Worm (Caenorhabditis elegans): ENCODE measurements around the gene tbc-6.

The tbc-6 gene

DNA sequence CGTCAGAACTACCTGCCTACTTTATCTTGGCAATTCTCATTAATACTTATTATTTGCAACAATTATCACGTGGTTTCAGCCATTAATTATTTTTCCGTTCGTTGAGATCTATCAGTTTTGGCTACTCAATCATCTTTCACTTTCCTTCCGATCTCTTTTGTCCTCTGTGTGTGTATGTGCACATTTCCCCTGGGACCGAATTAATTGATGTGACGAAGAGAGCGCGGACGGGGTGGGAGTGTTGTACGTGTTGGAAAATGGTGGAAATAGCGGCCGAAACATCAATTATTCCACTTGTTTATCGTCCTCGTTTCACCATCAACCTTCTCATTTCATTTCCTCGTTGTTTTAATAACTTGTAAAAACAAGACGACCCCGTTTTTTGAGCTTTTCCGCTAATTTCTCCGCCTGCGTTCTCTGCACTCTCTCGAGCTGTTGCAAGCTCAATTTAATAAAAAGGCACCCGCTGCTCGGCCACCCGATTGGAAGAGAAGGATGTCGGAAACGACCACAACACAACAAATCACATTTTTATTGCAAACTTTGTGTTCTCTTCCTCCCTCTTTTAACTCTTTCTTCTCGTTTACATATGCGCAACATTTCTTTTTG, 9.6 kb upstream of the tbc-6 start:
- no peak for TF ChIP-seq unc-62 (GFP tag; optimal IDR thresholded peaks at IDR 0.05)

DNA sequence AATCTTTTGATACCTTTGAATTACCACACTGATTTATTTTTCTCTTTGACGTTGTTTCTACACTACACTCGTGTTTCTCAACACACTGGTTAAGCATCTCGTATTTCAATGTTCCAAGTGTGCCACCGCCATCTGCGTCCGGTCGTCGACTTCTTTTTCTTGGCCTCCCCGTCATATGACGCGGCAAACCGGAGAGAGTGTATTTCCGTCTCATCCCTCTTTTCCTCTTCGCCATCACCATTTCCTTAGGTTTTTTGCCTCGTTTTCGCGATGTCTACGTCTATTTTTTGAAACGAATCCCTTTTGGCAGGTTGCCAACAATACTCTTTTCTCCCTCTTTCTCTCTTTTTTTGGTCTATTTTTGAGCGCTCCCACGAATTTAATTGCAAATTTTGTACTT, 8.9 kb upstream of the tbc-6 start:
- TF ChIP-seq unc-62 (GFP tag; optimal IDR thresholded peaks at IDR 0.05) = no peak

- TF ChIP-seq unc-62 (GFP tag; optimal IDR thresholded peaks at IDR 0.05) = no peak
Measured at ce11 chrII:6840663-6841062, 7.3 kb upstream of the tbc-6 start.

DNA sequence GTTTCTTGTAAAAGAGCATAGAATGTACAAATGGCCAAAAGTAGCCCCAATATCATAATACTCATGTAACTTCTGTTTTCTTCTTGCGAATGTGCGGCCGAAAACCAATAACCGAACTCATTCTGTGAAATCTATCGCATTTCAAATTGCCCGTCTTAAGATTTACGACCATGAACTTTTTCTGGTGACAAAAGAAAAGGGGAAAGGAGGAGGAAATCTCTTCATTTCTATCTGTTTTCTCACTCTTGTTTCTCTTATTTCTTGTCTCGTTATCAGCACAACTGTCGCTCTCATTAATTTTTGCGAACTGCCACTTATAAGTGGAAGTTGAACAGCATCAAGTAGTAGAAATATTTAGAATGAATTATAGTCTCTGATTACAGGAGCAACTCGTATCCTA, 6.8 kb upstream of the tbc-6 start:
- TF ChIP-seq unc-62 (GFP tag; optimal IDR thresholded peaks at IDR 0.05) = no peak

ce11 chrII:6842009-6842408, 5.9 kb upstream of the tbc-6 start:
- no peak for TF ChIP-seq unc-62 (GFP tag; optimal IDR thresholded peaks at IDR 0.05)

DNA sequence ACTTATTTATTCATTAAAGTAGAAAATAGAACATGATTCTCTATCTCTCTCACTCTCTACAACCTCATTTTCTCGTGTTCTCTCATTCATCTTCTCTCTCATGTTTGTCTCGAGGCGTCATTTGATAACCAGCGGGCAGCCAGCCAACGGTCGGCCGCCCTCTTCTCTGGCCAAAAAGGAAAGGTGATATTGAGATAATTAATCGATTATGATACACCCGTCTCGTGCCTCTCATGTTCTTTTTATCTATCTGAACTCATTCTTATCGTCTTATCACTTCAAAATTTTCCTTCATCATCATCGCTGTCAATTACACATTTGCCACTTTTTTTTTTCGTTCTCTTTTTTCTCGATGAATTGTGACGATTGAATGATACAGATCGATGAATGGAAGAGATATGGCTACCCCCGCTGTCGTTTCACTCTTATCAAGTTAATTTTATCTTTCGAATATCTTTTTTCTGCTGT, 5.2 kb upstream of the tbc-6 start:
- TF ChIP-seq unc-62 (GFP tag; optimal IDR thresholded peaks at IDR 0.05) = no peak

DNA sequence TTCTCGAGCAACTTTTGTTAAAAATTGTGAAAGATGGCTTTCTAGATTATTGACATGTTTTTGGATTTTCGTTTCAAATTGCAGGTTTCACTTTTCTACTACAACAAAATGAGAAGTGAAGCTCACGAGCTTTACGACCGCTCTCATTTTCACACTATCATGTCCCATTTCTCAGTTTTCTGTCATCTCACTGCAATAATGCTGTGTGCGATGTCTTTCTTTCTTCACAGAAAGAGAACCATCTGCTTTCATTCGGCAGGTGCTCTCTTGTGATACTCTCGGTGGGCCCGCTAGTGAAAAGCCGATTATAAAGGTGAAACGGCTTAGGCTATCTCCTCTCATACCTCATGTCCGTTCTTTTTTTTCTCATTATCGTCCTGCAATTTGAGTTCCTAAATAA, 4.7 kb upstream of the tbc-6 start:
- TF ChIP-seq unc-62 (GFP tag; optimal IDR thresholded peaks at IDR 0.05) = no peak

DNA sequence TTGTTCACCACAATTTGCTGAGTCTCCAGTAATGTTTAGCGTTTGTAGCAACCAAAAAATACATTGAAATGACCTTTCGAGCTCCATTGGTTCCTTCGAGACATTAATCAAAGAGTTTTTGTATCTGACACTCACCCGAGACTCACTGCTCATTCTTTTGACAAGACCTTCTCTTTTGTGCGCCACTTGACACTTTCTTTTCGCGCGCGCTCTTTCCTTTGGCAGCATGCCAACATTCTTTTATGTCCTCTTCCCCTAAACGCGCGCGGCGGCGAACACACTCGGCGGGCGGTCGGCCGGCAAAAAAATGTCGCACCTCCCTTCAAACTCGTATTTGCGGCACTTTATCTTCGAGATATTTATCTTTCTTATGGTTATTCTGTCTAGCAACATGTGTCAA, 4.2 kb upstream of the tbc-6 start:
- no peak for TF ChIP-seq unc-62 (GFP tag; optimal IDR thresholded peaks at IDR 0.05)

ce11 chrII:6844227-6845005, 3.5 kb upstream of the tbc-6 start:
- TF ChIP-seq unc-62 (GFP tag; optimal IDR thresholded peaks at IDR 0.05) = no peak

DNA sequence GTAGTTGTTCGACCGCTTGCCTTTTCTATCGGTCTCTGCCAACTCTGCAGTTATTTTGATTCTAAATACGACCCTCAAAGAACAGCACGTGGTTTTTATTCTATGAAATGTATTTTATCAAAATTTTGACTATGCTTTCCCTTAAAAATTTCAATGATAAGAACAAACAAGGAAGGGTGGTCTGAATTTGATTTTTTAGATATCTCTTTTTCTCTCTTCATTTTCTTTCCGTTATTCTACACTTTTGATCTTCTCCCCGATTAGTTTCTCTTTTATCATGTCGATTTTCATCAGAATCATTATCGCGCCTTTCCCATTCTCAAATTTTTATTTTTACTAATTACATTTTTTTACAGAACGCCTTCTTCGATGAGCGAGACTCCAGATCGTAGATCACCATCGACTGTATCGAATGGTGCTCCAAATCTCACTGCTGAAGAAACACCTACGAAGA, 2.9 kb upstream of the tbc-6 start:
- no peak for TF ChIP-seq unc-62 (GFP tag; optimal IDR thresholded peaks at IDR 0.05)

DNA sequence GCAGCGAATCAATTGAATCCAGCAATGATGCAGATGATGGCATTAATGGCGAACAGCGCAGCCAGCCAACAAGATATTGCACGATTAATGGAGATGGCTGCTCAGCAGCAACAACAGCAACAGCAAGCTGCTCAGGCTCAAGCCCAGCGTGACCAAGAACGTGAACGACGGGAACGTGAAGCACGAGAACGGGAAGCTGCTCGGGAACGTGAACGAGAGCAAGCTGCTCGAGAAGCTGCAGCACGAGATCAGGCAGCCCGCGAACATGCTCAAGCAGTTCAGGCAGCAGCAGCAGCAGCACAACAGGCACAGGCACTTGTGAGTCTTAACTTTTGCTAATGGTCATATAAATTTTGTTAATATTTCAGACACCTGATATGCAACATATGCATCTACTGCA, 1.2 kb upstream of the tbc-6 start:
- TF ChIP-seq unc-62 (GFP tag; optimal IDR thresholded peaks at IDR 0.05) = no peak

DNA sequence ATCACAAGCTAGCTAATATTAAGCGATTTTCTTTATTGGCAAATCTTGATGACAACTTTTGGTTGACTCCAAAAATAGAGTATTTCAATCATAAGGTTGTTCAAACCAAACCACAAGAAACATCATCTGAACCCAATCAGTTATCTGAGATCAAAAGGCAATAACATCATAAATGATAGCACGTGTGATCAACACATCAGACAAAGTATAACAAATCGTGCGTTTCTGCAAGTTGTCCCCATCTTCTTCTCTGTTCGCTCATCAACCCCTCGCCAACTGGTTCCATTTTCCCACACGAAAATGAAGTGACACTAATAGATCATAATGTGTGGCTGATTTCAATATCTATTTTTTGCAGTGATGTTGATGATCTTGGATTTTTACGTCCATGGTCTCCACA, 1.4 kb downstream of the tbc-6 start:
- TF ChIP-seq unc-62 (GFP tag; optimal IDR thresholded peaks at IDR 0.05) = no peak

ce11 chrII:6851938-6852337, 4.0 kb downstream of the tbc-6 start, which contains the start of gene C04A2.15:
TSS of gene C04A2.15 (plus strand) at chrII:6852236.
- TF ChIP-seq unc-62 (GFP tag; optimal IDR thresholded peaks at IDR 0.05) = no peak

DNA sequence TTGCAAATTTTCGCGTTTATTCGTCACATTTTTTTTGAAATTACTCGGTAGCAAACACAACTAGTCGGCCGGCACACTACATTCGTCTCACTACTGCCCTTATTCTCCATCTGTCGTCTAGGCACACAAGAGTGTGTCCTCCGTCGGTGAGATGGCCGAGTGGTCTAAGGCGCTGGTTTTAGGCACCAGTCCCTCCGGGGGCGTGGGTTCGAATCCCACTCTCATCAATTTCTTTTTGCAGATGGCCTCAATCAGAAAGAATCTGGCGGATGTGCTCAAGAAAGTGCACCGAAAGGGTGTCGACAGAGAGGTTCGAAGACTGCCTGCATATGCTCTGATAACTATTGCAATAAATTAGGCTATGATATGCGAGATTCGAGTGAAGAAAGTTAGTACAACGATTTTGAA, 5.1 kb downstream of the tbc-6 start:
- TF ChIP-seq unc-62 (GFP tag; optimal IDR thresholded peaks at IDR 0.05) = no peak

ce11 chrII:6858201-6858600, 10.3 kb downstream of the tbc-6 start, which contains the start of gene dnj-5:
TSS of gene dnj-5 (minus strand) at chrII:6858301.
- no peak for TF ChIP-seq unc-62 (GFP tag; optimal IDR thresholded peaks at IDR 0.05)

DNA sequence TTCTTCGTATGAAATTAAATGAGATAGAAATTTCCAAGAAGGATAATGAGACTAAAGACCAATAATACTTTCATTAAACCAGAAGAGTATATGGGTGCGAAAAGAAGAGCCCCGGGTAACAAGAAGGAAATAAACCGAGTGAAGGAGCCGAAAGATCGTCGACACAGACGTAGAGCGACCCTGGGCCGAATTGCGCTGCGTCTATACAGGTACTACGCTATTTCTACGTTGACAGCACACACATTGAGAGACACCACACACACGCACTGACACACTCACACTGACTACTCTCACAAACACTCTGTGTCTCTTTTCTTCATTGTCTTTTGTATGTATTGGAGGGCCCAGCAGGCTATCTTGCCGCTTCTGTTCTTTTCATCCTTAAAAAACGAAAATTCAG, 10.9 kb downstream of the tbc-6 start:
- TF ChIP-seq unc-62 (GFP tag; optimal IDR thresholded peaks at IDR 0.05) = no peak

ce11 chrII:6860043-6860442, 12.1 kb downstream of the tbc-6 start:
- no peak for TF ChIP-seq unc-62 (GFP tag; optimal IDR thresholded peaks at IDR 0.05)
